Worm (Caenorhabditis elegans): Measurements from ENCODE around the gene pfut-1.

DNA sequence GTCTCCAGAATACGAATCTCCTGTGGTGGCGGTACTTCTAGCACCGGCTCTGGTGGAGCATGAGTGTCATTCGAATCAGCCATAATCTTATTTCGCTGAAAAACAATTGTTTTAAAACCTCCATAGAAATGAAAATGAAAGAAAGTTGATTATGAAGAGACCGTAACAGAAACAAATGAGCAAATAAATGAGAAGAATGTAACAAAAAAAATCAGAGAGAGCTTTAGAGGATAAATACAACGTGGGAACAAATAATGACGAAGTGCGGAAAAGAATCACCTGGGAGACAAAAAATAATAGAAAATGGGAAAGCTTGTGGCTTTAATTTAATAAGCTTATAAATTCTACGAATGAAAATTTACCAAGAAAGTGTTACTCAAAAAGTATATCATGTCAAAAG is 38.6 kb upstream of the pfut-1 start, which contains the start of gene spc-1:
- no peak for TF ChIP-seq unc-62 (GFP tag; optimal IDR thresholded peaks at IDR 0.05)
- no peak for TF ChIP-seq mes-4 (tag; optimal IDR thresholded peaks at IDR 0.05)
- TF ChIP-seq lin-54 (GFP tag; optimal IDR thresholded peaks at IDR 0.05) = no peak
- TF ChIP-seq egrh-3 (GFP tag; IDR thresholded peaks at IDR 0.05) = no peak
- no peak for TF ChIP-seq ztf-28 (GFP tag; IDR thresholded peaks at IDR 0.05)
- TF ChIP-seq ceh-100 (GFP tag; IDR thresholded peaks at IDR 0.05) = no peak
- TF ChIP-seq attf-3 (GFP tag; conservative IDR thresholded peaks at IDR 0.05) = no peak
- TF ChIP-seq ceh-91 (GFP tag; IDR thresholded peaks at IDR 0.05) = no peak
- no peak for TF ChIP-seq T26A5.8 (tag; optimal IDR thresholded peaks at IDR 0.05)
- no peak for TF ChIP-seq Y53G8AR.9 (GFP tag; conservative IDR thresholded peaks at IDR 0.05)
- no peak for TF ChIP-seq snpc-1.3 (tag; optimal IDR thresholded peaks at IDR 0.05; ENCODE audit: insufficient read depth)

Measured in whole organism, young adult.